Fruit fly (Drosophila melanogaster): ENCODE results near the gene CG46339.

DNA sequence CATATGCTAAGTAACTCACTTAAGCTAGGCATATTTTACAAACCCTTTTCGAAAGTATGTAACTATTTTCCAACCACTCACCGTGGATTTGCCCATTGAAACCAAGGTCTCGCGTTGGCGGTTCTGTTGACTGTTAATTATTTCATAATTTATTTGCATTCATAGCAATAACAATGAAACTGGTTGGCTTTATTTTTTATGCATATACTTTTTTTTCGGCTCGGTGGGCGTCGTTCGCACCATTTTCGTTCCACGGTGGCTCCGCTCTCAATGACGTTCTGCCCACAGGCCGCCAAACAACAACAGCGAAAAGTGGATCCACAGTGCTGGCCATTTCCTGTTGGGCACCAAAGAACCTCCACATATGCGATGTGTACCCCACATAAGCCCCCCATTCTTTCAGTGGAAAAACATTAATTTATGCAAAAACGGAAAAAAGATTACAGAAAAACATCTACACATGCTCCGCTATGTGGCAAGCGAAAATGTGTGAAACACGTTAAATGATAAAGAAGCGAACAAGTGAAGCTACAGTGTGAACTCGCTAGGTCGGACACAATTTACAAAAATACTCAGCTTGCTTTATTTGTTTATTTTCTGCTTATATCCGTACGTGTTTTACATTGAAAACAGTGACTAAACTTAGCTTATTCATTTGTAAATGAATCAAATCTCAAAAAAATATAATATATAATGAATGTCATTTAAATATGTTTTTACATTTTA, 52.2 kb downstream of the CG46339 start:
- TF ChIP-seq CTCF (optimal IDR thresholded peaks at IDR 0.05) (no peak), CG8478 (optimal IDR thresholded peaks at IDR 0.05) (no peak)
